Fruit fly (Drosophila melanogaster): ENCODE measurements around the gene CG34292.
A peak's percentile ranks its signal among the peaks of the same experiment; 100 is the strongest.

CG34292 gene

dm6 chr3R:27021278-27021677, 40.7 kb upstream of the CG34292 start, which contains the start of gene CG6283:
TSS of gene CG6283 (minus strand) at chr3R:27021378.
- no peak for TF ChIP-seq CG7368 (GFP tag; optimal IDR thresholded peaks at IDR 0.05)
- no peak for TF ChIP-seq CG11762 (GFP tag; optimal IDR thresholded peaks at IDR 0.05; ENCODE audit: insufficient read depth)
- no peak for TF ChIP-seq net (GFP tag; optimal IDR thresholded peaks at IDR 0.05)
- TF ChIP-seq achi (GFP tag; optimal IDR thresholded peaks at IDR 0.05), result no peak
- TF ChIP-seq CG10631 (GFP tag; optimal IDR thresholded peaks at IDR 0.05), result no peak
- TF ChIP-seq Ets96B (tag; optimal IDR thresholded peaks at IDR 0.05), result no peak
- TF ChIP-seq Eip75B (GFP tag; optimal IDR thresholded peaks at IDR 0.05), result no peak
- TF ChIP-seq CG11902 (GFP tag; optimal IDR thresholded peaks at IDR 0.05), result no peak
- no peak for TF ChIP-seq CG9139 (GFP tag; optimal IDR thresholded peaks at IDR 0.05)

dm6 chr3R:27023117-27023516, 38.9 kb upstream of the CG34292 start, which contains the start of gene CG6277:
TSS of gene CG6277 (minus strand) at chr3R:27023217.
- TF ChIP-seq vri (GFP tag; optimal IDR thresholded peaks at IDR 0.05) (peak; percentile 37), CG6808 (GFP tag; optimal IDR thresholded peaks at IDR 0.05) (no peak)

dm6 chr3R:27026009-27026408, 36.0 kb upstream of the CG34292 start, which contains the start of gene CG6271:
TSS of gene CG6271 (minus strand) at chr3R:27026109.
- TF ChIP-seq lz (GFP tag; optimal IDR thresholded peaks at IDR 0.05), result no peak
- TF ChIP-seq Sox14 (GFP tag; optimal IDR thresholded peaks at IDR 0.05), result no peak
- TF ChIP-seq Hr4 (GFP tag; optimal IDR thresholded peaks at IDR 0.05), result no peak
- no peak for TF ChIP-seq CG7368 (GFP tag; optimal IDR thresholded peaks at IDR 0.05)
- TF ChIP-seq Blimp-1 (GFP tag; optimal IDR thresholded peaks at IDR 0.05), result no peak
- TF ChIP-seq Ets96B (tag; optimal IDR thresholded peaks at IDR 0.05), result no peak
- no peak for TF ChIP-seq CG9139 (GFP tag; optimal IDR thresholded peaks at IDR 0.05)
- TF ChIP-seq CG31627 (GFP tag; optimal IDR thresholded peaks at IDR 0.05), result no peak
- TF ChIP-seq CG16779 (tag; optimal IDR thresholded peaks at IDR 0.05), result no peak
- TF ChIP-seq Hr38 (GFP tag; optimal IDR thresholded peaks at IDR 0.05), result no peak
- no peak for TF ChIP-seq CG6276 (GFP tag; optimal IDR thresholded peaks at IDR 0.05)
- no peak for TF ChIP-seq spab (GFP tag; optimal IDR thresholded peaks at IDR 0.05)
- TF ChIP-seq net (GFP tag; optimal IDR thresholded peaks at IDR 0.05), result no peak
- TF ChIP-seq CG15336 (GFP tag; IDR thresholded peaks at IDR 0.05), result no peak
- no peak for TF ChIP-seq CG11762 (GFP tag; optimal IDR thresholded peaks at IDR 0.05; ENCODE audit: insufficient read depth)
- no peak for TF ChIP-seq fd85E (GFP tag; optimal IDR thresholded peaks at IDR 0.05)
- TF ChIP-seq CG6808 (GFP tag; optimal IDR thresholded peaks at IDR 0.05), result no peak

dm6 chr3R:27033935-27034334, 28.1 kb upstream of the CG34292 start:
- 0 out of 2 replicates have a peak, but pooled peaks have one; percentile 51 for TF ChIP-seq CG15336 (GFP tag; IDR thresholded peaks at IDR 0.05)
- TF ChIP-seq CG16779 (tag; optimal IDR thresholded peaks at IDR 0.05), result no peak
- TF ChIP-seq eg (GFP tag; IDR thresholded peaks at IDR 0.05), result peak; percentile 41; the same call in 1 of the 3 replicates
- TF ChIP-seq OdsH (GFP tag; optimal IDR thresholded peaks at IDR 0.05), result peak; percentile 2
- TF ChIP-seq CG8319 (GFP tag; optimal IDR thresholded peaks at IDR 0.05), result no peak
- no peak for TF ChIP-seq acj6 (GFP tag; optimal IDR thresholded peaks at IDR 0.05)
- TF ChIP-seq CG6163 (GFP tag; IDR thresholded peaks at IDR 0.05), result peak; percentile 30; the same call in 1 of the 3 replicates
- no peak for TF ChIP-seq Eip93F (GFP tag; optimal IDR thresholded peaks at IDR 0.05)
- no peak for TF ChIP-seq spab (GFP tag; optimal IDR thresholded peaks at IDR 0.05)
- TF ChIP-seq CG10669 (GFP tag; optimal IDR thresholded peaks at IDR 0.05), result no peak
- TF ChIP-seq Smox (GFP tag; optimal IDR thresholded peaks at IDR 0.05), result no peak
- TF ChIP-seq CG6808 (GFP tag; optimal IDR thresholded peaks at IDR 0.05), result no peak
- TF ChIP-seq pdm3 (GFP tag; optimal IDR thresholded peaks at IDR 0.05), result no peak
- no peak for TF ChIP-seq CG9139 (GFP tag; optimal IDR thresholded peaks at IDR 0.05)
- TF ChIP-seq lz (GFP tag; optimal IDR thresholded peaks at IDR 0.05), result no peak
- TF ChIP-seq svp (GFP tag), result no peak
- TF ChIP-seq CG34406 (GFP tag; optimal IDR thresholded peaks at IDR 0.05), result peak; percentile 17
- TF ChIP-seq CG11902 (GFP tag; optimal IDR thresholded peaks at IDR 0.05), result no peak
- TF ChIP-seq Eip78C (GFP tag), result peak; percentile 68
- peak; percentile 51; the same call in 1 of the 3 replicates for TF ChIP-seq CG8119 (GFP tag; IDR thresholded peaks at IDR 0.05)
- TF ChIP-seq Hr38 (GFP tag; optimal IDR thresholded peaks at IDR 0.05), result no peak
- TF ChIP-seq CG6276 (GFP tag; optimal IDR thresholded peaks at IDR 0.05), result peak; percentile 51
- TF ChIP-seq cyc (GFP tag; optimal IDR thresholded peaks at IDR 0.05), result no peak
- no peak for TF ChIP-seq vri (GFP tag; optimal IDR thresholded peaks at IDR 0.05)
- peak; percentile 23 for TF ChIP-seq Hr4 (GFP tag; optimal IDR thresholded peaks at IDR 0.05)
- TF ChIP-seq CG10631 (GFP tag; optimal IDR thresholded peaks at IDR 0.05), result no peak
- TF ChIP-seq CG32006 (GFP tag; optimal IDR thresholded peaks at IDR 0.05), result peak; percentile 51
